Fruit fly (Drosophila melanogaster) whole organism, embryonic: ENCODE data around the gene Acp29AB.

ENCODE experiments used
- BEAF-32 ChIP-seq: fragments of 200-800 bp; sonication (Bioruptor generic); optimal IDR thresholded peaks from 3 replicates; lab custom pipeline; 2017; ENCODE audit warnings: missing biosample characterization, missing genetic modification characterization, mild to moderate bottlenecking, moderate library complexity, missing genetic modification reagents
- CG10267 ChIP-seq: fragments of 200-800 bp; sonication (Bioruptor generic); optimal IDR thresholded peaks from 2 replicates; lab custom pipeline; 2018; ENCODE audit warnings: missing biosample characterization, mild to moderate bottlenecking, missing genetic modification characterization, moderate library complexity
- CG10959 ChIP-seq: fragments of 200-800 bp; sonication (Bioruptor generic); IDR thresholded peaks from 2 replicates; pipeline ENCODE4 v1.3.6; 2022; ENCODE audit warnings: missing biosample characterization, missing genetic modification characterization
- CG12155 ChIP-seq: fragments of 200-800 bp; sonication (Bioruptor generic); optimal IDR thresholded peaks from 3 replicates; lab custom pipeline; 2016; ENCODE audit warnings: missing biosample characterization, missing genetic modification characterization
- CG13287 ChIP-seq: fragments of 200-800 bp; sonication (Bioruptor generic); IDR thresholded peaks from 2 replicates; pipeline ENCODE4 v1.3.6; 2022; ENCODE audit warnings: missing biosample characterization, missing genetic modification characterization; ENCODE audit not compliant: partially characterized antibody
- CG14710 ChIP-seq: fragments of 200-800 bp; sonication (Bioruptor generic); optimal IDR thresholded peaks from 3 replicates; lab custom pipeline; 2019; ENCODE audit warnings: missing biosample characterization, mild to moderate bottlenecking, missing genetic modification characterization, moderate library complexity
- CG15269 ChIP-seq: fragments of 200-800 bp; sonication (Bioruptor generic); optimal IDR thresholded peaks from 2 replicates; lab custom pipeline; 2018; ENCODE audit warnings: missing biosample characterization, mild to moderate bottlenecking, missing genetic modification characterization, moderate library complexity
- CG15514 ChIP-seq: fragments of 200-800 bp; sonication (Bioruptor generic); optimal IDR thresholded peaks from 3 replicates; lab custom pipeline; 2017; ENCODE audit warnings: missing biosample characterization, missing genetic modification characterization, mild to moderate bottlenecking, moderate library complexity, missing genetic modification reagents
- CG15696 ChIP-seq: fragments of 200-800 bp; sonication (Bioruptor generic); optimal IDR thresholded peaks from 2 replicates; lab custom pipeline; 2019; ENCODE audit warnings: missing biosample characterization, mild to moderate bottlenecking, missing genetic modification characterization, moderate library complexity
- CG16813 ChIP-seq: fragments of 200-800 bp; sonication (Bioruptor generic); IDR thresholded peaks from 3 replicates; pipeline ENCODE4 v1.3.6; 2022; ENCODE audit warnings: missing biosample characterization, missing genetic modification characterization; ENCODE audit not compliant: partially characterized antibody
- CG17328 ChIP-seq: fragments of 200-800 bp; sonication (Bioruptor generic); IDR thresholded peaks from 2 replicates; pipeline ENCODE4 v1.3.6; 2022; ENCODE audit warnings: missing biosample characterization, missing genetic modification characterization
- CG17361 ChIP-seq: fragments of 200-800 bp; sonication (Bioruptor generic); IDR thresholded peaks from 3 replicates; pipeline ENCODE4 v1.3.6; 2022; ENCODE audit warnings: missing biosample characterization, missing genetic modification characterization
- CG2116 ChIP-seq: fragments of 200-800 bp; sonication (Bioruptor generic); optimal IDR thresholded peaks from 3 replicates; lab custom pipeline; 2018; ENCODE audit warnings: missing biosample characterization, mild to moderate bottlenecking, missing genetic modification characterization
- CG2120 ChIP-seq: fragments of 200-800 bp; sonication (Bioruptor generic); optimal IDR thresholded peaks from 3 replicates; lab custom pipeline; 2016; ENCODE audit warnings: missing biosample characterization, missing genetic modification characterization
- CG2875 ChIP-seq: fragments of 200-800 bp; sonication (Bioruptor generic); optimal IDR thresholded peaks from 2 replicates; lab custom pipeline; 2017; ENCODE audit warnings: missing biosample characterization, mild to moderate bottlenecking, missing genetic modification characterization, missing genetic modification reagents
- CG31365 ChIP-seq: fragments of 200-800 bp; sonication (Bioruptor generic); optimal IDR thresholded peaks from 2 replicates; lab custom pipeline; 2018; ENCODE audit warnings: missing biosample characterization, mild to moderate bottlenecking, missing genetic modification characterization
- CG6689 ChIP-seq: fragments of 200-800 bp; sonication (Bioruptor generic); IDR thresholded peaks from 2 replicates; pipeline ENCODE4 v1.3.6; 2022; ENCODE audit warnings: missing biosample characterization, missing genetic modification characterization
- CG6765 ChIP-seq: fragments of 200-800 bp; sonication (Bioruptor generic); optimal IDR thresholded peaks from 3 replicates; lab custom pipeline; 2017; ENCODE audit warnings: missing biosample characterization, mild to moderate bottlenecking, missing genetic modification characterization
- D19B ChIP-seq: fragments of 200-800 bp; sonication (Bioruptor generic); optimal IDR thresholded peaks from 2 replicates; lab custom pipeline; 2017; ENCODE audit warnings: missing biosample characterization, mild to moderate bottlenecking, missing genetic modification characterization
- Doc2 ChIP-seq: fragments of 200-800 bp; sonication (Bioruptor generic); IDR thresholded peaks from 2 replicates; pipeline ENCODE4 v1.3.6; 2022; ENCODE audit warnings: missing biosample characterization, missing genetic modification characterization
- Dp ChIP-seq: fragments of 200-800 bp; sonication (Bioruptor generic); optimal IDR thresholded peaks from 2 replicates; lab custom pipeline; 2018; ENCODE audit warnings: missing biosample characterization, mild to moderate bottlenecking, missing genetic modification characterization, moderate library complexity
- E2f2 ChIP-seq: fragments of 200-800 bp; sonication (Bioruptor generic); IDR thresholded peaks from 2 replicates; pipeline ENCODE4 v1.3.6; 2022; ENCODE audit warnings: missing biosample characterization, missing genetic modification characterization
- ERR ChIP-seq: fragments of 200-800 bp; sonication (Bioruptor generic); optimal IDR thresholded peaks from 2 replicates; lab custom pipeline; 2016; ENCODE audit warnings: missing biosample characterization, missing genetic modification characterization
- Eip74EF ChIP-seq, 2 experiments: fragments of 200-800 bp in 1 of 2; fragments of >200 bp in 1 of 2; sonication (Bioruptor generic) in 1 of 2; optimal IDR thresholded peaks; 2 replicates each; lab custom pipeline; 2017 to 2019; ENCODE audit warnings: missing biosample characterization in 2 of 2, missing genetic modification characterization in 2 of 2, mild to moderate bottlenecking in 1 of 2, moderate library complexity in 1 of 2
- Lhr ChIP-seq: fragments of 200-800 bp; sonication (Bioruptor generic); optimal IDR thresholded peaks from 3 replicates; lab custom pipeline; 2017; ENCODE audit warnings: mild to moderate bottlenecking, missing biosample characterization, missing genetic modification reagents, missing genetic modification characterization
- MBD-R2 ChIP-seq: fragments of 200-800 bp; sonication (Bioruptor generic); IDR thresholded peaks from 2 replicates; pipeline ENCODE4 v1.3.6; 2022; ENCODE audit warnings: missing biosample characterization, missing genetic modification characterization
- PHDP ChIP-seq: fragments of 200-800 bp; sonication (Bioruptor generic); optimal IDR thresholded peaks from 3 replicates; lab custom pipeline; 2018; ENCODE audit warnings: missing biosample characterization, mild to moderate bottlenecking, missing genetic modification characterization, moderate library complexity
- Poxn ChIP-seq: fragments of 200-800 bp; sonication (Bioruptor generic); IDR thresholded peaks from 2 replicates; pipeline ENCODE4 v1.3.6; 2022; ENCODE audit warnings: missing biosample characterization, missing genetic modification characterization
- Sin3A ChIP-seq: fragments of >200 bp; optimal IDR thresholded peaks from 2 replicates; lab custom pipeline; 2018
- Sry-β ChIP-seq: fragments of 200-800 bp; sonication (Bioruptor generic); optimal IDR thresholded peaks from 2 replicates; lab custom pipeline; 2018; ENCODE audit warnings: missing biosample characterization, mild to moderate bottlenecking, missing genetic modification characterization, moderate library complexity
- bowl ChIP-seq: fragments of 200-800 bp; sonication (Bioruptor generic); IDR thresholded peaks from 2 replicates; pipeline ENCODE4 v1.3.6; 2022; ENCODE audit warnings: missing biosample characterization, missing genetic modification characterization
- ci ChIP-seq: fragments of 200-800 bp; sonication (Bioruptor generic); IDR thresholded peaks from 3 replicates; pipeline ENCODE4 v1.3.6; 2022; ENCODE audit warnings: missing biosample characterization, missing genetic modification characterization
- dimm ChIP-seq: fragments of 200-800 bp; sonication (Bioruptor generic); IDR thresholded peaks from 2 replicates; pipeline ENCODE4 v1.3.6; 2022; ENCODE audit warnings: missing biosample characterization, missing genetic modification characterization
- ems ChIP-seq: fragments of 200-800 bp; sonication (Bioruptor generic); optimal IDR thresholded peaks from 3 replicates; lab custom pipeline; 2016; ENCODE audit warnings: missing biosample characterization, missing genetic modification characterization
- exex ChIP-seq: fragments of 200-800 bp; sonication (Bioruptor generic); optimal IDR thresholded peaks from 4 replicates; lab custom pipeline; 2018; ENCODE audit warnings: missing biosample characterization, mild to moderate bottlenecking, missing genetic modification characterization, moderate library complexity
- gfzf ChIP-seq: fragments of 200-800 bp; sonication (Bioruptor generic); optimal IDR thresholded peaks from 2 replicates; lab custom pipeline; 2016; ENCODE audit warnings: missing biosample characterization, mild to moderate bottlenecking, missing genetic modification characterization, moderate library complexity
- knrl ChIP-seq: fragments of 200-800 bp; sonication (Bioruptor generic); IDR thresholded peaks from 3 replicates; pipeline ENCODE4 v1.3.6; 2022; ENCODE audit warnings: missing biosample characterization, missing genetic modification characterization; ENCODE audit not compliant: partially characterized antibody
- lbe ChIP-seq: fragments of 200-800 bp; sonication (Bioruptor generic); optimal IDR thresholded peaks from 2 replicates; lab custom pipeline; 2016; ENCODE audit warnings: missing biosample characterization, mild to moderate bottlenecking, missing genetic modification characterization
- lilli ChIP-seq: fragments of 200-800 bp; sonication (Bioruptor generic); optimal IDR thresholded peaks from 3 replicates; lab custom pipeline; 2016; ENCODE audit warnings: missing biosample characterization, missing genetic modification characterization
- lmd ChIP-seq: fragments of 200-800 bp; sonication (Bioruptor generic); IDR thresholded peaks from 2 replicates; pipeline ENCODE4 v1.3.6; 2022; ENCODE audit warnings: missing biosample characterization, missing genetic modification characterization
- nerfin-2 ChIP-seq: fragments of 200-800 bp; sonication (Bioruptor generic); IDR thresholded peaks from 2 replicates; pipeline ENCODE4 v1.3.6; 2022; ENCODE audit warnings: missing biosample characterization, missing genetic modification characterization; ENCODE audit not compliant: partially characterized antibody
- pros ChIP-seq: fragments of 200-800 bp; sonication (Bioruptor generic); optimal IDR thresholded peaks from 3 replicates; lab custom pipeline; 2019; ENCODE audit warnings: missing biosample characterization, mild to moderate bottlenecking, missing genetic modification characterization, moderate library complexity
- pzg ChIP-seq: fragments of 200-800 bp; sonication (Bioruptor generic); optimal IDR thresholded peaks from 3 replicates; lab custom pipeline; 2018; ENCODE audit warnings: missing biosample characterization, mild to moderate bottlenecking, missing genetic modification characterization, moderate library complexity
- slbo ChIP-seq: fragments of 200-800 bp; sonication (Bioruptor generic); IDR thresholded peaks from 2 replicates; pipeline ENCODE4 v1.3.6; 2022; ENCODE audit warnings: missing biosample characterization, missing genetic modification characterization
- sob ChIP-seq: fragments of 200-800 bp; sonication (Bioruptor generic); IDR thresholded peaks from 2 replicates; pipeline ENCODE4 v1.3.6; 2022; ENCODE audit warnings: missing biosample characterization, missing genetic modification characterization
- tgo ChIP-seq: fragments of 200-800 bp; sonication (Bioruptor generic); IDR thresholded peaks from 3 replicates; pipeline ENCODE4 v1.3.6; 2022; ENCODE audit warnings: missing biosample characterization, missing genetic modification characterization
- trem ChIP-seq: fragments of 200-800 bp; optimal IDR thresholded peaks from 3 replicates; lab custom pipeline; 2019; ENCODE audit warnings: missing biosample characterization, mild to moderate bottlenecking, missing genetic modification characterization, moderate library complexity
- unc-4 ChIP-seq: fragments of 200-800 bp; sonication (Bioruptor generic); IDR thresholded peaks from 2 replicates; pipeline ENCODE4 v1.3.6; 2022; ENCODE audit warnings: missing biosample characterization, missing genetic modification characterization; ENCODE audit not compliant: partially characterized antibody
- unpg ChIP-seq: fragments of 200-800 bp; sonication (Bioruptor generic); optimal IDR thresholded peaks from 3 replicates; lab custom pipeline; 2018; ENCODE audit warnings: missing biosample characterization, mild to moderate bottlenecking, missing genetic modification characterization, moderate library complexity

Gene Acp29AB

DNA sequence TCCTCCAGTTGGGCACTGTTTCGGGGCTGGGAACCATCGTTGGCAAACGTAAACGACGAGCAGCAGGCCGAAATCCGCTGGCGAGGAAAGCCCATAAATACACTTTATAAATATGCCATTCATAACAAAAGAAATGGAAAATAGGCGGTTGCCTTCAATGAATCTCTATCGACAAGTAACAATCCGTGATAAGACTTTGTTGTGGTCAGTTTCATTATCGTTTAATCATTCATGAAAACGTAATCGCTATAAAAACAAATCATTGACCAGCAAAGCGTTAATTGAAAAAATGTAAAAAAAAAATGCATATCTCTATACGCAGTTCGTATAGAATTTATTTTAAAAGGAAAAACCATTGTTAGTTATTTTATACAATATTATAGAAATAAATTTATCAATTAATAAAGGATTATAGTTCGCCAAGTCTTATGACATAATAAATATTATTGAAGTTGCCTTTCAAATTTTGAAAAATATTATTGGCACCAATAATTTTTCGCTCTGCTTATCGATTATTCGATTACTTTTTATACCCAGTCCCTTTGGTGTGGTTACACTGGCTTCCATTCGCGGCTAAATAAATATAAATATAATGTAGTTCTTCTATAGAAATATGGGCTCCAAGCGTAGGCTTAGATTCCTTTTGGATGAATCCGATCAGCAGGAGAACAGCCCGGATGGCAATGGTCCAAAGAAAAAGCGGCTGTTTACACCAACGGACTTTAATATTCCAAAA lies 7.0 kb upstream of the Acp29AB start, which contains the start of gene CG31898:
TSS of gene CG31898 (plus strand) at position 559 of the 736 bp plus-strand sequence.
- TF ChIP-seq CG10959 (GFP tag; lab: Robert Waterston, UW) (no peak), CG2116 (GFP tag; lab: Kevin White, UChicago) (peak; percentile 76), CG15514 (GFP tag; lab: Kevin White, UChicago) (peak; percentile 16), CG12155 (GFP tag; lab: Kevin White, UChicago) (no peak), ci (GFP tag; lab: Robert Waterston, UW) (no peak), ems (GFP tag; lab: Kevin White, UChicago) (no peak), PHDP (tag; lab: Kevin White, UChicago) (no peak), E2f2 (peak; percentile 94), slbo (GFP tag; lab: Robert Waterston, UW) (no peak), CG15269 (tag; lab: Kevin White, UChicago) (no peak), Sin3A (lab: Kevin White, UChicago) (no peak), pros (GFP tag; lab: Kevin White, UChicago) (no peak), CG15696 (no peak), unc-4 (GFP tag; lab: Robert Waterston, UW) (0 out of 2 replicates have a peak, but pooled peaks have one; percentile 26), knrl (GFP tag; lab: Robert Waterston, UW) (no peak), bowl (GFP tag; lab: Robert Waterston, UW) (no peak), Doc2 (no peak), CG14710 (tag; lab: Kevin White, UChicago) (peak; percentile 99), nerfin-2 (GFP tag; lab: Robert Waterston, UW) (peak; percentile 48; the same call in 1 of the 2 replicates), ERR (no peak), lilli (GFP tag; lab: Kevin White, UChicago) (no peak), CG17328 (GFP tag; lab: Robert Waterston, UW) (no peak), dimm (GFP tag; lab: Robert Waterston, UW) (no peak), CG17361 (0 out of 3 replicates have a peak, but pooled peaks have one; percentile 10), Eip74EF (GFP tag; optimal IDR thresholded peaks at IDR 0.05; lab: Kevin White, UChicago) (no peak), CG16813 (GFP tag; lab: Robert Waterston, UW) (no peak), gfzf (GFP tag; lab: Kevin White, UChicago) (no peak), exex (tag; lab: Kevin White, UChicago) (peak; percentile 34), tgo (GFP tag; lab: Robert Waterston, UW) (no peak), Lhr (no peak), trem (tag; lab: Kevin White, UChicago) (peak; percentile 21), pzg (GFP tag; lab: Kevin White, UChicago) (peak; percentile 43), CG6765 (no peak), lmd (no peak), CG6689 (GFP tag; lab: Robert Waterston, UW) (no peak), lbe (GFP tag; lab: Kevin White, UChicago) (peak; percentile 47), CG31365 (tag; lab: Kevin White, UChicago) (no peak), Poxn (GFP tag; lab: Robert Waterston, UW) (no peak), CG2875 (GFP tag; lab: Kevin White, UChicago) (no peak), CG10267 (tag; lab: Kevin White, UChicago) (peak; percentile 23), BEAF-32 (GFP tag; lab: Kevin White, UChicago) (peak; percentile 34), unpg (GFP tag; lab: Kevin White, UChicago) (no peak), Sry-β (no peak), D19B (GFP tag; lab: Kevin White, UChicago) (no peak), Dp (GFP tag; lab: Kevin White, UChicago) (peak; percentile 94), CG13287 (peak; percentile 31; the same call in 1 of the 2 replicates), sob (no peak), MBD-R2 (GFP tag; lab: Robert Waterston, UW) (peak; percentile 64), CG2120 (no peak)
